Fruit fly (Drosophila melanogaster): ENCODE measurements around the gene CG8852.

CG8852 gene

DNA sequence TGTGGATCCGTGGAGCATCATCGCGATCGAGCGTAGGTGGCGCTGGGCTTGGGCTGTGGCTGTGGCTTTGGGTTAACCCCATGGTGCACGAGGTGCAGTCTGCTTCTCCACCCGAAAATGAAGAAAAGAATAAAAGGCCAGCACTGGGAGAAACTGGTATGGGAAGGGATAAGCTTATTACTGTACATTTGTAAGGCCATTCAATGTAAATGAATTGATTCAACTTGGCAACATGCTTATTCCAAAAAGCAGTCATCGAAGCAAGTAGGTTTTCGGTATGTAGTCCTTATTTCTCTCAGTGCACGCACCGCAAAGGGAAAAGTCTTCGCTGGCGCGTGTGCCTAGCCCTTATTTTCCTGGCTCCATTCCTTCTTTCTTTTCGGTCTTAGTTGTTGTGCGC, 41.6 kb downstream of the CG8852 start (continued):
- TF ChIP-seq ase (GFP tag; IDR thresholded peaks at IDR 0.05) = no peak
- peak; percentile 32 for TF ChIP-seq Xbp1 (GFP tag; optimal IDR thresholded peaks at IDR 0.05)
- no peak for TF ChIP-seq disco-r (GFP tag; optimal IDR thresholded peaks at IDR 0.05)
- peak; percentile 14 for TF ChIP-seq CG13424 (tag; optimal IDR thresholded peaks at IDR 0.05)
- no peak for TF ChIP-seq E2f1 (GFP tag; IDR thresholded peaks at IDR 0.05)
- 0 out of 2 replicates have a peak, but pooled peaks have one; percentile 14 for TF ChIP-seq Gsc (GFP tag; IDR thresholded peaks at IDR 0.05)
- TF ChIP-seq dan (GFP tag; IDR thresholded peaks at IDR 0.05) = no peak; the same call in 1 of the 2 replicates
- TF ChIP-seq unpg (GFP tag; optimal IDR thresholded peaks at IDR 0.05) = peak; percentile 47
- TF ChIP-seq sisA (GFP tag; IDR thresholded peaks at IDR 0.05) = no peak
- no peak for TF ChIP-seq grn (GFP tag; optimal IDR thresholded peaks at IDR 0.05)
- peak; percentile 16 for TF ChIP-seq crc (GFP tag; optimal IDR thresholded peaks at IDR 0.05)
- no peak for TF ChIP-seq da (GFP tag; optimal IDR thresholded peaks at IDR 0.05)
- TF ChIP-seq Gug (GFP tag; IDR thresholded peaks at IDR 0.05) = no peak
- no peak for TF ChIP-seq Lim3 (GFP tag; IDR thresholded peaks at IDR 0.05)
- TF ChIP-seq CG32767 (GFP tag; IDR thresholded peaks at IDR 0.05) = no peak
- no peak for TF ChIP-seq CG11560 (tag; IDR thresholded peaks at IDR 0.05)
- peak; percentile 52 for TF ChIP-seq CG15601 (tag; optimal IDR thresholded peaks at IDR 0.05)
- no peak for TF ChIP-seq salm (tag; optimal IDR thresholded peaks at IDR 0.05)
- no peak for TF ChIP-seq zen2 (GFP tag; IDR thresholded peaks at IDR 0.05; ENCODE audit: partially characterized antibody)
- no peak for TF ChIP-seq Optix (GFP tag; IDR thresholded peaks at IDR 0.05)
- no peak for TF ChIP-seq tna (GFP tag; IDR thresholded peaks at IDR 0.05; ENCODE audit: partially characterized antibody)
- TF ChIP-seq CG7271 (tag; optimal IDR thresholded peaks at IDR 0.05) = no peak
- no peak for TF ChIP-seq sc (optimal IDR thresholded peaks at IDR 0.05)
- TF ChIP-seq sc (GFP tag; optimal IDR thresholded peaks at IDR 0.05) = peak; percentile 43
- TF ChIP-seq CG1603 (tag; optimal IDR thresholded peaks at IDR 0.05) = peak; percentile 66
- TF ChIP-seq CG17385 (GFP tag; optimal IDR thresholded peaks at IDR 0.05) = peak; percentile 13
- TF ChIP-seq cas (GFP tag; IDR thresholded peaks at IDR 0.05) = no peak
- no peak for TF ChIP-seq ftz-f1 (GFP tag; optimal IDR thresholded peaks at IDR 0.05)
- TF ChIP-seq CG12155 (GFP tag; optimal IDR thresholded peaks at IDR 0.05) = no peak
- TF ChIP-seq CG12071 (GFP tag; optimal IDR thresholded peaks at IDR 0.05) = no peak
- no peak for TF ChIP-seq pita (GFP tag; optimal IDR thresholded peaks at IDR 0.05)
- TF ChIP-seq vvl (GFP tag; IDR thresholded peaks at IDR 0.05) = peak; percentile 67
- TF ChIP-seq tin (GFP tag; optimal IDR thresholded peaks at IDR 0.05) = peak; percentile 55
- no peak for TF ChIP-seq CG31224 (GFP tag; IDR thresholded peaks at IDR 0.05)
- peak; percentile 63 for TF ChIP-seq CG17829 (tag; optimal IDR thresholded peaks at IDR 0.05)
- TF ChIP-seq CG32772 (GFP tag; IDR thresholded peaks at IDR 0.05) = peak; percentile 45; the same call in 1 of the 2 replicates
- TF ChIP-seq Nf-YA (GFP tag; IDR thresholded peaks at IDR 0.05) = no peak
- peak; percentile 45 for TF ChIP-seq CG11504 (tag; optimal IDR thresholded peaks at IDR 0.05)
- TF ChIP-seq slou (GFP tag; optimal IDR thresholded peaks at IDR 0.05) = no peak
- TF ChIP-seq mld (GFP tag; IDR thresholded peaks at IDR 0.05; ENCODE audit: partially characterized antibody) = no peak
- peak; percentile 25 for TF ChIP-seq Usf (GFP tag; optimal IDR thresholded peaks at IDR 0.05)
- TF ChIP-seq CG12219 (GFP tag; optimal IDR thresholded peaks at IDR 0.05) = peak; percentile 36
- TF ChIP-seq unc-4 (GFP tag; IDR thresholded peaks at IDR 0.05; ENCODE audit: partially characterized antibody) = no peak
- no peak for TF ChIP-seq jumu (GFP tag; optimal IDR thresholded peaks at IDR 0.05)
- no peak for TF ChIP-seq CG6854 (GFP tag; optimal IDR thresholded peaks at IDR 0.05)
- peak; percentile 43 for TF ChIP-seq Chrac-16 (GFP tag; optimal IDR thresholded peaks at IDR 0.05)
- TF ChIP-seq CG2875 (GFP tag; optimal IDR thresholded peaks at IDR 0.05) = no peak
- TF ChIP-seq gsb-n (tag; optimal IDR thresholded peaks at IDR 0.05) = peak; percentile 41
- peak; percentile 5 for TF ChIP-seq ind (GFP tag; optimal IDR thresholded peaks at IDR 0.05)
- TF ChIP-seq CG8924 (tag; optimal IDR thresholded peaks at IDR 0.05) = peak; percentile 8
- peak in 1 of 3 experiments; percentile 76 for TF ChIP-seq lola (GFP tag; optimal IDR thresholded peaks at IDR 0.05)
- no peak for TF ChIP-seq org-1 (GFP tag; optimal IDR thresholded peaks at IDR 0.05)

Measured in whole organism, embryonic.